Worm (Caenorhabditis elegans): ENCODE measurements around the gene T24F1.4.

The T24F1.4 gene

DNA sequence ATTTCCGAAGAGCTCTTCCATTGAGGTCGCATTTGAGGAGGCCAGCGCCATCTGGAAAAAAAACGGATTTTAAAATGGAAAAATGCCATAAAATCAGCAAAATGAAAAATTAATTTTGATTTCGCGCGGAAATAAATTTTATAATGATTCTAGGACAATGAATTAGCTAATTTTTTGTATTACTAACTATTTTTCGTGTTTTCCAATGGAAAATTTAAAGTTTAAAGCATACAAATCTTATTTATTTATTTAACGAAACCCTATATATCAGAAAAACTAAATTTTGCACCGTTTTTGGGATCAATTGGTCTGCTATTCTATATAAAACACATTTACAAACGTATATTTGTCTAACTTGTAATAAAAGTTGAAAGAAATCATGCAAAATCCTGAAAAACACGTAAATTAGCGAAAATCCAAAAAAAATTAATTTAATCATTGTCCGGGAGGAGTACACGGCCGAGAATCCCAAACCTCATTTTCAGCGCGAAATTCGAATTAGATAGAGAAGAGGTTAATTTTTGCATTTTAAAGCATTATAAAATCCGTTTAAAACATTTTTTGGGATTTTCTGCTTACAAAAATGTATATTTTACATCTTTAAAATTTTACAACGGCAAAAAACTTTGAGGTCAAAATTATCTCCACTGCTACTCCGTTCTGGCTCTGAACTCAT lies 23.8 kb downstream of the T24F1.4 start, which contains the start of gene C47G2.3 (continued):
- peak; percentile 80 to 88 for TF ChIP-seq efl-1 (optimal IDR thresholded peaks at IDR 0.05)
- TF ChIP-seq efl-1 (GFP tag; optimal IDR thresholded peaks at IDR 0.05 in 1 of 2): peak; percentile 86 to 99
- TF ChIP-seq unc-62 (GFP tag; optimal IDR thresholded peaks at IDR 0.05): no peak
- TF ChIP-seq nhr-85 (tag): peak; percentile 75
- no peak for TF ChIP-seq alr-1 (tag; optimal IDR thresholded peaks at IDR 0.05; ENCODE audit: borderline replicate concordance)
- TF ChIP-seq dsc-1 (tag; optimal IDR thresholded peaks at IDR 0.05): peak; percentile 59
- no peak for TF ChIP-seq C04F5.9 (tag; optimal IDR thresholded peaks at IDR 0.05)
- TF ChIP-seq nhr-76 (tag; optimal IDR thresholded peaks at IDR 0.05): no peak

DNA sequence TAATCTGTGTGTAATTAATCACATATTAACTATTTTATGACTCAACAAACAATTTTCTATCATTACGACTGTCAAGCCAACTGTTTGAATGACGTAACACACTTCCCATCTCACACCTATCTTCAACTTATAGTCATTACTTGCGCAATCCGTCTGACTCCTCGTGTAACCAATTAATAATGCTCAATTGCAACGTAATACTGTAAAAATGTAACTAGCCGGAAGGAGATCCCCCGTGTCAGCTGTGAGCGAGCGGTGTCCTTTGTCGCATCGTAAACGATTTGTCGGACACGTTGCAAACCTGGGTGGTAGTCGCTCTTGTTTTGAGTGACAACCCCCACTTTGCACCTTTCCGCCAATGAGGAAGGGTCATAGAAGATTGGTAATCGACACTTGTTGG lies 25.9 kb downstream of the T24F1.4 start:
- TF ChIP-seq efl-1 (optimal IDR thresholded peaks at IDR 0.05) (no peak), efl-1 (GFP tag; optimal IDR thresholded peaks at IDR 0.05 in 1 of 2) (peak in 1 of 2 experiments; percentile 56), lin-35 (GFP tag; optimal IDR thresholded peaks at IDR 0.05) (no peak)

DNA sequence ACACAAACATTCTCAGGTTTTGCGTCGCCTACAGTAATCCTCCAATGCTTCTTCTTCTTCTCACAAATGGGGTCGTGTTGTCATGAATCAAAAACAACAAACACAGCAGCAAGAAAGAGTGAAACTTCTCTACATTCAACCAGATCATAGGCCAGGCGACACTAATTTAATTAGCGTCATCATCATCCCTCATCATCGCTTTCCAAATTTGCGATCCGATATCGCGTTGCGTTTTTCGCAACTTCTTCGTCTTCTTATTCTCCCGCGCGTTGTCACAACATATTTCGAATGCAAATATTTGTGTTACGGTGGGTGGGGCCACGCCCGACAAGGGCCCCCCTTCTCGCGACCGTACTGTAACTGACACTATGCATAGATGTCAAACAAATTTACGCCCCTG lies 27.6 kb downstream of the T24F1.4 start:
- TF ChIP-seq nhr-85 (tag): peak; percentile 59
- no peak for TF ChIP-seq lin-13 (GFP tag; optimal IDR thresholded peaks at IDR 0.05)
- TF ChIP-seq blmp-1 (tag; optimal IDR thresholded peaks at IDR 0.05): peak; percentile 59
- TF ChIP-seq nhr-76 (tag; optimal IDR thresholded peaks at IDR 0.05): no peak
- peak; percentile 42 for TF ChIP-seq lin-14 (GFP tag; optimal IDR thresholded peaks at IDR 0.05)
- no peak for TF ChIP-seq mab-9 (GFP tag; IDR thresholded peaks at IDR 0.05)
- TF ChIP-seq unc-86 (tag; optimal IDR thresholded peaks at IDR 0.05): no peak
- TF ChIP-seq tbx-2 (tag; optimal IDR thresholded peaks at IDR 0.05): peak; percentile 47
- TF ChIP-seq alr-1 (tag; optimal IDR thresholded peaks at IDR 0.05; ENCODE audit: borderline replicate concordance): no peak
- TF ChIP-seq unc-130 (tag; optimal IDR thresholded peaks at IDR 0.05): peak; percentile 59

DNA sequence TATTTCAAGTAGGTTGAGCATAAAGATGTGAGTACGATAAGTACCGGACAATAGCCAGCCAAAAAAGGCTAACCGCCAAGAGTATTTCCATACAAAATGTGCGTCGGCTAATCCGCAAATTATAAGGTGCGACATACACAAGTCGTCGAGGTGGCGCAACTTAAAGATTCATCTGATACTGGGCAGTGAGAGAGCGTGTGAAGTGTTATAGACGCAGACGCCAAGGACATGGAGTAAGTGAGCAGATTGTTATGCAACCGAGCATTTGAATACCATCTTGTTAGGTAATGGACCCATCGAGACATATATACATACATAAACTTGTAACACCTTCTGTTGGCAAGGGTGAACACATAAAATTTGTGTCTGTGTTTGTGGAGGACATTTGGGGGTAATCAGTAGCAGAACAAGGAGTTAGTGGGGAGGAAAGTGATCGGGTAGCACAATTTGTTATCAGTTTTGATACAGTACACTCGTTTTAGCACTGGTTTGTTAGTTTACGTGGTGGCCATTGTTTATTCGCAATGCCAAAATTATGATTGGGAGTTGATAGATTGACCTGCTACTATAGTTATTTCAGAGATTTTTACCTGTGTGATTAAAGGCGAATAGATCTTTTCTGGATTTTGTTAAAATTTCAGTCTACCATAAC lies 28.7 kb downstream of the T24F1.4 start:
- no peak for TF ChIP-seq fkh-10 (GFP tag; optimal IDR thresholded peaks at IDR 0.05)
- peak; percentile 25 for TF ChIP-seq elt-2 (tag; optimal IDR thresholded peaks at IDR 0.05)

DNA sequence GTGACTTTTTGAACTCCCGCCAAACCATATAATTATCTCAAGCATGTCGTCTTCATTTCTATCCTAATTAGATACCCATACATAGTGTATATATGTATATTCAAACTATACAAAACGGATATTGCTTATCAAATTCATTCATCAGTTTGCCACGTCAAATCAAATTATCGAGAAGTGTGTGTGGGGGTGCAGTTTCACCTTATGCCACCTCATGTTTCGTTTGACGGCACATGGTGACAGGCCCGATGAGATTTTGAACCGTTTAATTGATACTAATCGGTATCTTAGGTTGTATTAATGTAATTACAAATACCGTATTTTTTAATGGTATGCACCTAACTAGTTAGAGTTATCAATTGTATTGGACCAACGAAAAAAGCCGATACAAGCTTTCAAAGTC lies 29.4 kb downstream of the T24F1.4 start:
- peak; percentile 13 for TF ChIP-seq lin-14 (GFP tag; optimal IDR thresholded peaks at IDR 0.05)
- peak; percentile 51 for TF ChIP-seq nhr-85 (tag)
- TF ChIP-seq unc-62 (GFP tag; optimal IDR thresholded peaks at IDR 0.05): no peak
- peak; percentile 96 for TF ChIP-seq unc-130 (tag; optimal IDR thresholded peaks at IDR 0.05)
- no peak for TF ChIP-seq efl-3 (GFP tag; optimal IDR thresholded peaks at IDR 0.05)
- no peak for TF ChIP-seq ceh-8 (GFP tag; optimal IDR thresholded peaks at IDR 0.05)
- TF ChIP-seq tbx-2 (tag; optimal IDR thresholded peaks at IDR 0.05): peak; percentile 17
- TF ChIP-seq mab-9 (GFP tag; IDR thresholded peaks at IDR 0.05): no peak
- TF ChIP-seq lin-15B (tag; optimal IDR thresholded peaks at IDR 0.05): no peak
- TF ChIP-seq C34B4.2 (tag; optimal IDR thresholded peaks at IDR 0.05): no peak
- no peak for TF ChIP-seq F16B12.6 (tag; optimal IDR thresholded peaks at IDR 0.05)
- TF ChIP-seq dpl-1 (GFP tag; optimal IDR thresholded peaks at IDR 0.05): no peak

DNA sequence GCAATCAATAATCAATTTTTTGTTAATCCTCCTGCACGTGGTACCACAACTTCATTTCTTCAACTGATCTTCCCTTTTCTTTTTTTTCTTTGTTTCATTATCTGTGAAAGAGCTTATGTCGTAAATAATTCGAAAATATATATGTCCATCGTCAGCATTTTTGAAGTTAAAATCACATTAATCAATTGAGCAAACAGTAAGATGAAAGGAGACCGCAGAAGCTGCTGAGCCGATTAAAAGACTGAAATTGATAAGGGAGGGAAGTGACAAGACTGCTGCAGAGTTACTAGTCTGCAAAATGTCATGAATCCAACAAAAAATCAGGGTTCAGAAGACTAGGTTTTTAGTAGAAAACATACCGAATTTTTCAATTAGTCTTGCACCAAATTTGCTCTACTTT lies 30.3 kb downstream of the T24F1.4 start:
- TF ChIP-seq nhr-19 (GFP tag; conservative IDR thresholded peaks at IDR 0.05) (no peak), nhr-85 (tag) (peak; percentile 40), nhr-71 (tag; optimal IDR thresholded peaks at IDR 0.05) (no peak), aly-2 (tag; optimal IDR thresholded peaks at IDR 0.05) (no peak), ama-1 (optimal IDR thresholded peaks at IDR 0.05) (no peak), elt-2 (tag; optimal IDR thresholded peaks at IDR 0.05) (peak; percentile 42)

DNA sequence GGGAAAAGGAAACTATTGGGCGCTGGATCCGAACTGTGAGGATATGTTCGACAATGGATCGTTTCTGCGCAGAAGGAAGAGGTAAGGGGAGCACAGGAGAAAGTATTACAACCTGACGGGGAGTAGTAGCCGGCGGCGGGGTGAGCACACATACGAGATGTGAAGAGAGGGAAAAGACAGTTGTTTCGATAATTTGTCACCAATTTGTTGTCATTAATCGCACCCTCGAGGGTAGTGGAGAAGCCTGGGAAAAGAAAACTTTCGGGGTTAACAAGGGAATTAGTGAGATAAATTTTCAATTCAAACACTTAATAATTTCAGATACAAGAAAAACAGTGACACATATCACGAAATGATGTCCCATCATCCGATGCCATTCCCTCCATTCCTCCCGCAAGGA lies 31.1 kb downstream of the T24F1.4 start:
- no peak for TF ChIP-seq dpl-1 (GFP tag; optimal IDR thresholded peaks at IDR 0.05)
- TF ChIP-seq pqm-1 (tag; optimal IDR thresholded peaks at IDR 0.05): no peak
- no peak for TF ChIP-seq lin-14 (GFP tag; optimal IDR thresholded peaks at IDR 0.05)
- TF ChIP-seq rnt-1 (tag; optimal IDR thresholded peaks at IDR 0.05): peak; percentile 44
- TF ChIP-seq unc-130 (tag; optimal IDR thresholded peaks at IDR 0.05): peak; percentile 29
- TF ChIP-seq unc-98 (GFP tag; IDR thresholded peaks at IDR 0.05): no peak
- TF ChIP-seq lin-15B (tag; optimal IDR thresholded peaks at IDR 0.05): no peak
- TF ChIP-seq xbp-1 (tag; optimal IDR thresholded peaks at IDR 0.05): no peak
- TF ChIP-seq sox-4 (tag; optimal IDR thresholded peaks at IDR 0.05): no peak
- TF ChIP-seq vab-15 (tag; optimal IDR thresholded peaks at IDR 0.05): no peak
- no peak for TF ChIP-seq efl-1 (optimal IDR thresholded peaks at IDR 0.05)
- peak in 1 of 2 experiments; percentile 88 for TF ChIP-seq efl-1 (GFP tag; optimal IDR thresholded peaks at IDR 0.05 in 1 of 2)
- no peak for TF ChIP-seq nhr-76 (tag; optimal IDR thresholded peaks at IDR 0.05)
- no peak for TF ChIP-seq unc-86 (tag; optimal IDR thresholded peaks at IDR 0.05)
